Worm (Caenorhabditis elegans): ENCODE results near the gene F52E10.2.
A peak's percentile ranks its signal among the peaks of the same experiment; 100 is the strongest.

Gene F52E10.2

ce11 chrX:16283103-16283502, at the start of gene F52E10.2:
TSS of gene F52E10.2 (minus strand) at chrX:16283203.
- TF ChIP-seq him-1 (tag; optimal IDR thresholded peaks at IDR 0.05) (no peak), dao-5 (tag; optimal IDR thresholded peaks at IDR 0.05) (no peak), W03F9.2 (tag; optimal IDR thresholded peaks at IDR 0.05) (no peak)

- no peak for TF ChIP-seq dao-5 (tag; optimal IDR thresholded peaks at IDR 0.05)
- no peak for TF ChIP-seq him-1 (tag; optimal IDR thresholded peaks at IDR 0.05)
- no peak for TF ChIP-seq W03F9.2 (tag; optimal IDR thresholded peaks at IDR 0.05)
Observed at ce11 chrX:16331932-16332485, 49.0 kb upstream of the F52E10.2 start, which contains the start of gene taf-3. TSS of gene taf-3 (plus strand) at chrX:16332435.

- TF ChIP-seq him-1 (tag; optimal IDR thresholded peaks at IDR 0.05), result no peak
- no peak for TF ChIP-seq W03F9.2 (tag; optimal IDR thresholded peaks at IDR 0.05)
- no peak for TF ChIP-seq dao-5 (tag; optimal IDR thresholded peaks at IDR 0.05)
Observed at ce11 chrX:16331425-16331824, 48.4 kb upstream of the F52E10.2 start.

- TF ChIP-seq W03F9.2 (tag; optimal IDR thresholded peaks at IDR 0.05), result no peak
Observed at ce11 chrX:16328328-16328727, 45.3 kb upstream of the F52E10.2 start, which contains the start of gene C11G6.2. TSS of gene C11G6.2 (plus strand) at chrX:16328628.

- no peak for TF ChIP-seq dao-5 (tag; optimal IDR thresholded peaks at IDR 0.05)
- no peak for TF ChIP-seq him-1 (tag; optimal IDR thresholded peaks at IDR 0.05)
- no peak for TF ChIP-seq W03F9.2 (tag; optimal IDR thresholded peaks at IDR 0.05)
Observed at ce11 chrX:16327229-16327628, 44.2 kb upstream of the F52E10.2 start.

ce11 chrX:16324222-16324621, 41.2 kb upstream of the F52E10.2 start:
- no peak for TF ChIP-seq W03F9.2 (tag; optimal IDR thresholded peaks at IDR 0.05)
- TF ChIP-seq him-1 (tag; optimal IDR thresholded peaks at IDR 0.05), result no peak
- no peak for TF ChIP-seq dao-5 (tag; optimal IDR thresholded peaks at IDR 0.05)

DNA sequence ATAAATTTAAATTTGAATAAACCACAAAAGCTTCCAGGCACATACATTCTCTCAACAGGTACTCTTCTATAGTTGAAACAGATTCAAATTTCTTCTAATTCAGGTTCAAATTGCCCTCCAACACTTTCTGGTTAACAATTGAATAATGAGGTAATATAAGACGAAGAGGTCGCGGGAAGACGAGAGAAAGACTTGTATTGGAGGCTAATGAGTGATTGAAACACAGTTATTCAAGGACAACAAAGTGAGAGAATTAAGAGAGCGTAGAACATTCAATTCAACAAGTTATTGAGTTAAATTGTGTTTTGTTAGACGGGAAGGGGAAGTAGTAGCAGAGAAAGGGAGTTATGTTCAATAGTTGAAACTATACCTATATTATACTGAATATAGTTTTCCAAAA, 38.9 kb upstream of the F52E10.2 start:
- TF ChIP-seq him-1 (tag; optimal IDR thresholded peaks at IDR 0.05) (no peak), dao-5 (tag; optimal IDR thresholded peaks at IDR 0.05) (no peak), W03F9.2 (tag; optimal IDR thresholded peaks at IDR 0.05) (no peak)

- TF ChIP-seq dao-5 (tag; optimal IDR thresholded peaks at IDR 0.05) (no peak), W03F9.2 (tag; optimal IDR thresholded peaks at IDR 0.05) (no peak), him-1 (tag; optimal IDR thresholded peaks at IDR 0.05) (no peak)
Observed at ce11 chrX:16321327-16321726, 38.3 kb upstream of the F52E10.2 start.

DNA sequence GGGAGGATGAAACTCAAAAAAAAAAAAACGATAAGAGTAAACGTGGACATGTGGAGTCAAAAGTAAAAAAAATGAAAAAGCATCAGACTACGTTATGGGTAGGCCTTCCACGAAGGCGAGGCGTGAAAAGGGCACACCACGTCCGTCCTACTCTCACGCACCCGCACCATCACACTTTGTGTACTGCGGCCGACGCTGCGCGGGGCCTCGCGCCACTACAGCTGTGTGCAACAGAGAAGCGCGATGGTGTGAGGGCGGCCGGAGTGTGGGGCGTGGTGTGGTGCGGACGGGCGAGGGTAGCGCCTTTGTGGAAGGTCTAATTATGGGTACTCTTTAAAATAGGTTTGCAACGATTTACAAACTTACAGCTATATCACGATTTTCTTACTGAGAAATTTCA, 35.2 kb upstream of the F52E10.2 start:
- no peak for TF ChIP-seq him-1 (tag; optimal IDR thresholded peaks at IDR 0.05)
- no peak for TF ChIP-seq dao-5 (tag; optimal IDR thresholded peaks at IDR 0.05)
- no peak for TF ChIP-seq W03F9.2 (tag; optimal IDR thresholded peaks at IDR 0.05)

DNA sequence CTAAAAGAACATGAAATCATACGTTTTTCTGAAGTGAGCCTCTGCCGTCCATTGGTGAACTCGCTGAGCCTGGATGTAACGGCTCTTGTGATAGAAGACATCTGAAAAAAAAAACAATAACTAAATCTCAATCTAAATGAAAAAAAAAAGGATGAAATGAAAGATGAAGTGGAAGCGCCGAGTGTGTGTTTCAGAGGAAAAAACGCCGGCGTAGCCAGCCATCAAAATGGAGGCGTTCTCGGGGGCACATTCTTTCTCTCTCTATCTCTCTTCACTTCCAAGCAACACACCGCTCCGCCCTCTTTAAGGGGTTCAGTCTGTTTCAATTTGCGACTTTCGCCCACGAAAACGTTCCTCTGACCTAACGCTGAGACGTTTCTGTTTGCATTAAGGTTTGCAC, 34.6 kb upstream of the F52E10.2 start, which contains the start of gene T01B4.3:
Gene T01B4.3, minus strand, starts transcription at position 101 of the 400 bp plus-strand sequence.
- TF ChIP-seq W03F9.2 (tag; optimal IDR thresholded peaks at IDR 0.05), result no peak
- TF ChIP-seq dao-5 (tag; optimal IDR thresholded peaks at IDR 0.05), result no peak
- TF ChIP-seq him-1 (tag; optimal IDR thresholded peaks at IDR 0.05), result no peak

- TF ChIP-seq W03F9.2 (tag; optimal IDR thresholded peaks at IDR 0.05) (no peak), him-1 (tag; optimal IDR thresholded peaks at IDR 0.05) (no peak), dao-5 (tag; optimal IDR thresholded peaks at IDR 0.05) (no peak)
Observed at ce11 chrX:16309705-16310104, 26.7 kb upstream of the F52E10.2 start.

ce11 chrX:16306164-16306563, 23.2 kb upstream of the F52E10.2 start, which contains the start of gene twk-22:
TSS of gene twk-22 (plus strand) at chrX:16306464.
- TF ChIP-seq dao-5 (tag; optimal IDR thresholded peaks at IDR 0.05) (no peak), him-1 (tag; optimal IDR thresholded peaks at IDR 0.05) (no peak), W03F9.2 (tag; optimal IDR thresholded peaks at IDR 0.05) (no peak)

DNA sequence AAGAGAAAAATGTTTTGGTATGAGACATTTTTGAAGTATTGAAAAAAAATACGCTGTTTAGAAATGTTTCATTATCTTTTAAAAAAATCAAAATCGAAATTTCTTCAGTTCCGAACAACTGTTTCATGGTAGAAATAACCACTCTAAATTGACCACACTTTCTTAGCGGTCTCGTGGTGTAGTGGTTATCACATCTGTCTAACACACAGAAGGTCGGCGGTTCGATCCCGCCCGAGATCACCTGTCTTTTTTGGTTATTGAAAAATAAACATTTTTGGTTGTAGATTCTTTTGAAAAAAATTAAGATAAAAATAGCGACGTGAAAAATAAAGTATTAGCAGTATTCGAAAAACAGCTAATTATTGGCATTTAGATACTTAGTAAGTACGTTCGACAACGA, 17.4 kb upstream of the F52E10.2 start:
- no peak for TF ChIP-seq him-1 (tag; optimal IDR thresholded peaks at IDR 0.05)
- TF ChIP-seq W03F9.2 (tag; optimal IDR thresholded peaks at IDR 0.05), result no peak
- no peak for TF ChIP-seq dao-5 (tag; optimal IDR thresholded peaks at IDR 0.05)

DNA sequence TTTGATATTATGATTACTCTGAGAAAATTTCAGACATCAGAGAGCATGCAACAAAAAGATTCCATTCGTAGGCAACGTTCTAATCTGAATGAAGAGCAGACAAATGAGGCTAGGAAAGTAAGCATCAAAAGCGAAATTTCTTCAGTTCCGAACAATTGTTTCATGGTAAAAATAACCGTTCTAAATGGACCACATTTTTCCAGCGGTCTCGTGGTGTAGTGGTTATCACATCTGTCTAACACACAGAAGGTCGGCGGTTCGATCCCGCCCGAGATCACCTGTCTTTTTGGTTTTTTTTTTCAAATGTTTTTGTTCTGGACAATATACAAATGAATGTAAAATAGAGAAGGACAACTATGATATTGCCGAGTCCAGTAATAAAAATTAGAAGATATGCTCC, 16.9 kb upstream of the F52E10.2 start, which contains the start of gene twk-21:
Gene twk-21, plus strand, starts transcription at position 34 of the 400 bp plus-strand sequence.
- TF ChIP-seq W03F9.2 (tag; optimal IDR thresholded peaks at IDR 0.05) (no peak), him-1 (tag; optimal IDR thresholded peaks at IDR 0.05) (no peak), dao-5 (tag; optimal IDR thresholded peaks at IDR 0.05) (no peak)

DNA sequence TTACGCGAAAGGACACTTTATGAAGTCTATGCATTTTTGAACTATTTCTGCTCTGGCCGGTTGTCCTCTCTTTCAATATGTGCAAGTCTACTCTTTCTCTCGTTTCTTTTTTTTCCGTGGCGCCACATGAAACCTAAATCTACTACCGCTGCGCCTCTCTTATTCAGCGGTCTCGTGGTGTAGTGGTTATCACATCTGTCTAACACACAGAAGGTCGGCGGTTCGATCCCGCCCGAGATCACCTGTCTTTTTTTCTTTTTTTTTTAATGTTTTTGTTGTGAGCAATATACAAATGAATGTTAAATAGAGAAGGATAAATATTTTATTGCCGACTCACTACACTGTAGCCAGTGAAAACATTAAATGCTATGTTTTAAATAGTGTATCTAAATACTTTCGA, 15.2 kb upstream of the F52E10.2 start:
- TF ChIP-seq him-1 (tag; optimal IDR thresholded peaks at IDR 0.05) (peak; percentile 72), dao-5 (tag; optimal IDR thresholded peaks at IDR 0.05) (peak; percentile 84), W03F9.2 (tag; optimal IDR thresholded peaks at IDR 0.05) (peak; percentile 37)
